Worm (Caenorhabditis elegans) whole organism, L1 larva: ENCODE data around the gene F08D12.4.

Experiments used
- C04F5.9 ChIP-seq: sonication (generic microtip); optimal IDR thresholded peaks from 2 replicates; lab custom pipeline; 2016; ENCODE audit warnings: missing genetic modification characterization, missing compliant biosample characterization
- C16A3.4 ChIP-seq: fragments of 150-350 bp; optimal IDR thresholded peaks from 2 replicates; lab custom pipeline; 2014; ENCODE audit warnings: missing biosample characterization, missing genetic modification characterization
- F16B12.6 ChIP-seq: fragments of 150-350 bp; optimal IDR thresholded peaks from 2 replicates; lab custom pipeline; 2014; ENCODE audit warnings: missing biosample characterization, missing genetic modification characterization
- Y116A8C.19 ChIP-seq: sonication (generic microtip); optimal IDR thresholded peaks from 2 replicates; lab custom pipeline; 2016; ENCODE audit warnings: missing compliant biosample characterization, missing genetic modification characterization, borderline replicate concordance
- aha-1 ChIP-seq: fragments of 150-350 bp; optimal IDR thresholded peaks from 2 replicates; lab custom pipeline; 2014; ENCODE audit warnings: missing biosample characterization, missing genetic modification characterization
- alr-1 ChIP-seq: fragments of 200-800 bp; sonication (Bioruptor generic); optimal IDR thresholded peaks from 2 replicates; lab custom pipeline; 2018; ENCODE audit warnings: borderline replicate concordance, mild to moderate bottlenecking, missing genetic modification characterization, missing compliant biosample characterization
- ama-1 ChIP-seq: fragments of 150-350 bp; optimal IDR thresholded peaks from 2 replicates; lab custom pipeline; 2014
- blmp-1 ChIP-seq: fragments of 150-350 bp; optimal IDR thresholded peaks from 2 replicates; lab custom pipeline; 2014; ENCODE audit warnings: missing biosample characterization, missing genetic modification characterization
- ceh-8 ChIP-seq: fragments of 200-800 bp; sonication (Bioruptor generic); optimal IDR thresholded peaks from 2 replicates; lab custom pipeline; 2018; ENCODE audit warnings: mild to moderate bottlenecking, missing genetic modification characterization, moderate library complexity, missing compliant biosample characterization
- ceh-82 ChIP-seq, 3 experiments: fragments of 150-350 bp in 1 of 3; sonication (generic microtip) in 2 of 3; optimal IDR thresholded peaks; 2 replicates each; lab custom pipeline; 2014 to 2017; ENCODE audit warnings: missing biosample characterization in 3 of 3, missing genetic modification characterization in 3 of 3
- ceh-90 ChIP-seq: sonication (generic microtip); optimal IDR thresholded peaks from 2 replicates; lab custom pipeline; 2016; ENCODE audit warnings: missing genetic modification characterization, missing compliant biosample characterization
- dpl-1 ChIP-seq, 3 experiments: fragments of 150-350 bp in 2 of 3; sonication (generic microtip) in 1 of 3; optimal IDR thresholded peaks; 2 replicates each; lab custom pipeline; 2014 to 2017; ENCODE audit warnings: missing biosample characterization in 3 of 3, missing genetic modification characterization in 3 of 3, missing genetic modification reagents in 3 of 3
- efl-3 ChIP-seq: fragments of 200-800 bp; sonication (Bioruptor generic); optimal IDR thresholded peaks from 2 replicates; lab custom pipeline; 2018; ENCODE audit warnings: mild to moderate bottlenecking, missing genetic modification characterization, missing compliant biosample characterization
- egl-13 ChIP-seq: sonication (generic microtip); optimal IDR thresholded peaks from 2 replicates; lab custom pipeline; 2016; ENCODE audit warnings: missing genotype, missing genetic modification reagents, missing genetic modification characterization, missing compliant biosample characterization
- egl-27 ChIP-seq, 2 experiments: fragments of 150-350 bp in 1 of 2; sonication (generic microtip); optimal IDR thresholded peaks; 3 replicates each; lab custom pipeline; 2017 to 2018; ENCODE audit warnings: missing biosample characterization in 2 of 2, missing genetic modification characterization in 2 of 2, missing genetic modification reagents in 2 of 2
- ets-5 ChIP-seq: fragments of 200-800 bp; sonication (Bioruptor generic); IDR thresholded peaks from 2 replicates; pipeline ENCODE4 v1.3.6; 2022; ENCODE audit warnings: missing genetic modification characterization, missing compliant biosample characterization
- fkh-10 ChIP-seq: sonication (generic microtip); optimal IDR thresholded peaks from 2 replicates; lab custom pipeline; 2017; ENCODE audit warnings: missing biosample characterization, missing genetic modification reagents, missing genetic modification characterization
- fkh-4 ChIP-seq: sonication (generic microtip); optimal IDR thresholded peaks from 2 replicates; lab custom pipeline; 2016; ENCODE audit warnings: missing compliant biosample characterization, missing genetic modification characterization, borderline replicate concordance
- fkh-8 ChIP-seq: sonication (generic microtip); optimal IDR thresholded peaks from 2 replicates; lab custom pipeline; 2016; ENCODE audit warnings: mild to moderate bottlenecking, missing genetic modification characterization, missing compliant biosample characterization
- grh-1 ChIP-seq: fragments of 200-800 bp; sonication (Bioruptor generic); IDR thresholded peaks from 2 replicates; pipeline ENCODE4 v1.3.6; 2022; ENCODE audit warnings: missing genetic modification reagents, missing genetic modification characterization, missing compliant biosample characterization
- hlh-17 ChIP-seq: fragments of 200-800 bp; sonication (Bioruptor generic); optimal IDR thresholded peaks from 2 replicates; lab custom pipeline; 2018; ENCODE audit warnings: missing genetic modification characterization, mild to moderate bottlenecking, missing compliant biosample characterization, moderate library complexity, borderline replicate concordance
- hpl-2 ChIP-seq: fragments of 150-350 bp; optimal IDR thresholded peaks from 2 replicates; lab custom pipeline; 2014; ENCODE audit warnings: missing biosample characterization, missing genetic modification reagents, missing genetic modification characterization
- irx-1 ChIP-seq: sonication (generic microtip); optimal IDR thresholded peaks from 2 replicates; lab custom pipeline; 2016; ENCODE audit warnings: missing genetic modification characterization, missing compliant biosample characterization
- isw-1 ChIP-seq: fragments of 200-800 bp; sonication (Bioruptor generic); IDR thresholded peaks from 2 replicates; pipeline ENCODE4 v1.3.6; 2022; ENCODE audit warnings: missing genetic modification characterization, missing compliant biosample characterization
- jun-1 ChIP-seq: fragments of 150-350 bp; optimal IDR thresholded peaks from 2 replicates; lab custom pipeline; 2014; ENCODE audit warnings: missing biosample characterization, missing genetic modification reagents, missing genetic modification characterization
- lin-35 ChIP-seq, 2 experiments: fragments of 150-350 bp; optimal IDR thresholded peaks; 2 replicates each; lab custom pipeline; 2014; ENCODE audit warnings: missing biosample characterization in 2 of 2, missing genetic modification characterization in 2 of 2, missing genetic modification reagents in 2 of 2
- lin-39 ChIP-seq: fragments of 150-350 bp; optimal IDR thresholded peaks from 2 replicates; lab custom pipeline; 2014; ENCODE audit warnings: missing biosample characterization, missing genetic modification reagents, missing genetic modification characterization
- lsy-2 ChIP-seq, 2 experiments: fragments of 150-350 bp; optimal IDR thresholded peaks; 2 replicates each; lab custom pipeline; 2014; ENCODE audit warnings: missing biosample characterization in 2 of 2, missing genetic modification characterization in 2 of 2
- mab-9 ChIP-seq: fragments of 200-800 bp; sonication (Bioruptor generic); IDR thresholded peaks from 2 replicates; pipeline ENCODE4 v1.3.6; 2022; ENCODE audit warnings: missing genetic modification reagents, missing genetic modification characterization, missing compliant biosample characterization
- mdl-1 ChIP-seq, 2 experiments: fragments of 150-350 bp; optimal IDR thresholded peaks; 2 replicates each; lab custom pipeline; 2014 to 2017; ENCODE audit warnings: missing biosample characterization in 2 of 2, missing genetic modification characterization in 2 of 2, inconsistent platforms in 1 of 2
- mef-2 ChIP-seq: fragments of 150-350 bp; optimal IDR thresholded peaks from 2 replicates; lab custom pipeline; 2014; ENCODE audit warnings: missing biosample characterization, missing genetic modification characterization
- mep-1 ChIP-seq: fragments of 150-350 bp; optimal IDR thresholded peaks from 2 replicates; lab custom pipeline; 2014; ENCODE audit warnings: missing biosample characterization, missing genetic modification characterization
- nhr-11 ChIP-seq: fragments of 150-350 bp; optimal IDR thresholded peaks from 2 replicates; lab custom pipeline; 2014; ENCODE audit warnings: missing biosample characterization, missing genetic modification characterization
- nhr-20 ChIP-seq: sonication (generic microtip); optimal IDR thresholded peaks from 2 replicates; lab custom pipeline; 2016; ENCODE audit warnings: mild to moderate bottlenecking, missing genetic modification characterization, missing compliant biosample characterization
- nhr-47 ChIP-seq: sonication (generic microtip); optimal IDR thresholded peaks from 2 replicates; lab custom pipeline; 2016; ENCODE audit warnings: mild to moderate bottlenecking, missing genetic modification characterization, moderate library complexity, missing compliant biosample characterization
- nhr-76 ChIP-seq: sonication (generic microtip); optimal IDR thresholded peaks from 2 replicates; lab custom pipeline; 2017; ENCODE audit warnings: missing biosample characterization, missing genetic modification characterization
- nhr-84 ChIP-seq: sonication (generic microtip); optimal IDR thresholded peaks from 2 replicates; lab custom pipeline; 2017; ENCODE audit warnings: missing biosample characterization, missing genetic modification characterization
- nhr-85 ChIP-seq: sonication (generic microtip); peaks from one replicate; lab custom pipeline; 2016; ENCODE audit warnings: missing genetic modification characterization, inconsistent platforms, missing compliant biosample characterization
- nhr-90 ChIP-seq: sonication (generic microtip); optimal IDR thresholded peaks from 2 replicates; lab custom pipeline; 2016; ENCODE audit warnings: mild to moderate bottlenecking, missing genetic modification characterization, missing compliant biosample characterization; ENCODE audit not compliant: poor library complexity
- pag-3 ChIP-seq: sonication (generic microtip); optimal IDR thresholded peaks from 2 replicates; lab custom pipeline; 2017; ENCODE audit warnings: missing genetic modification characterization, mild to moderate bottlenecking, missing compliant biosample characterization, antibody characterized with exemption, borderline replicate concordance; ENCODE audit not compliant: insufficient read depth
- pax-3 ChIP-seq: fragments of 200-800 bp; sonication (Bioruptor generic); optimal IDR thresholded peaks from 2 replicates; lab custom pipeline; 2018; ENCODE audit warnings: mild to moderate bottlenecking, missing genetic modification characterization, moderate library complexity, missing compliant biosample characterization
- pqm-1 ChIP-seq: sonication (generic microtip); optimal IDR thresholded peaks from 3 replicates; lab custom pipeline; 2017; ENCODE audit warnings: missing biosample characterization, missing genetic modification characterization
- snu-23 ChIP-seq: sonication (generic microtip); optimal IDR thresholded peaks from 2 replicates; lab custom pipeline; 2016; ENCODE audit warnings: missing genetic modification characterization, missing compliant biosample characterization
- sox-4 ChIP-seq: sonication (generic microtip); optimal IDR thresholded peaks from 2 replicates; lab custom pipeline; 2016; ENCODE audit warnings: missing genetic modification characterization, missing compliant biosample characterization
- tbx-2 ChIP-seq: sonication (generic microtip); optimal IDR thresholded peaks from 2 replicates; lab custom pipeline; 2016; ENCODE audit warnings: missing genetic modification characterization, missing compliant biosample characterization
- tlp-1 ChIP-seq: fragments of 150-350 bp; optimal IDR thresholded peaks from 2 replicates; lab custom pipeline; 2014; ENCODE audit warnings: missing biosample characterization, missing genetic modification characterization
- unc-30 ChIP-seq: sonication (generic microtip); optimal IDR thresholded peaks from 2 replicates; lab custom pipeline; 2017; ENCODE audit warnings: missing biosample characterization, missing genetic modification characterization
- unc-62 ChIP-seq: fragments of 150-350 bp; optimal IDR thresholded peaks from 2 replicates; lab custom pipeline; 2014; ENCODE audit warnings: missing biosample characterization, missing genetic modification reagents, missing genetic modification characterization
- unc-86 ChIP-seq: sonication (generic microtip); optimal IDR thresholded peaks from 2 replicates; lab custom pipeline; 2016; ENCODE audit warnings: missing genetic modification characterization, missing compliant biosample characterization
- unc-98 ChIP-seq: fragments of 200-800 bp; sonication (Bioruptor generic); IDR thresholded peaks from 2 replicates; pipeline ENCODE4 v1.3.6; 2022; ENCODE audit warnings: missing genetic modification characterization, missing compliant biosample characterization
- zag-1 ChIP-seq: fragments of 150-350 bp; optimal IDR thresholded peaks from 2 replicates; lab custom pipeline; 2014; ENCODE audit warnings: missing biosample characterization, missing genetic modification characterization
- zip-4 ChIP-seq: fragments of 200-800 bp; sonication (Bioruptor generic); optimal IDR thresholded peaks from 2 replicates; lab custom pipeline; 2018; ENCODE audit warnings: mild to moderate bottlenecking, missing genetic modification characterization, moderate library complexity, missing compliant biosample characterization

Gene F08D12.4

DNA sequence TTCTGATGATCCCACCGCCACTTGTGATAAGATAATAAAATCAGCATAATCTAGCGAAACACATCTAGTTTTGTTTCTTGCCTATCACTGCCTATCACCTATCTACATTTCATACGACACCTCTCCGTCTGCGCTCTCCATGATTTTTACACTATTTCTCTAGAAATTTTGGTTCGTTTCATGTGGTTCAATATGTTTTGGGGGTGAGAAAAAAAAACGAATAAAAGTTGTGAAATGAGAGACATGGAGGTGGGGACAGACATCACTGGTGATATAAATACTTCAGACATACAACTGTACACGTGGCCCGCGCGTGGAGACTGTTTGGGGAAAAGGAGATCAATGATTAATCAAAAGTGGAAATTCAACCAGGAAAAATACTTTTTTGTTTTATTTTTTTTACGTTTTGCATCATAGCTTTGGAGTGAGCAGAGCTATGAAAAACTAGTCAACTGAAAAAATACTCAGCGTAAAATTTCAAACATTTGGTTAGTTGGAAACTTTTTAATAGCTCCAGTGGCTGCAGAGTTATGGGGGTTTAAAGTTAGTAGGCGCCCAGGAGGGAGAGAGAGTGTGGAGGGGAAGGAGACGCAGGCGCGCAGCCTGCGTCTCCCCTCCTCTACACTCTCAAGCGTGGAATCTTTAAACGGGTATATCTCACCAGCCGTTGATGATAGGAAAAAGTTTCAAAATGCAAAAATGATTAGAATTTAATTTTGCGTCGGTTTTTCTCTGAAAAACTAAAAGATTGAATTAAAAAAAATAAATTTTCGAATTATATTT, 25.0 kb downstream of the F08D12.4 start:
- TF ChIP-seq nhr-11 (no peak), F16B12.6 (tag; lab: Kevin White, UChicago) (no peak), mep-1 (tag; lab: Kevin White, UChicago) (no peak), unc-30 (tag; lab: Kevin White, UChicago) (no peak), Y116A8C.19 (no peak), unc-86 (tag; lab: Kevin White, UChicago) (no peak), isw-1 (GFP tag; lab: Robert Waterston, UW) (no peak), hlh-17 (GFP tag; lab: Kevin White, UChicago) (no peak), ets-5 (no peak), tlp-1 (tag; lab: Kevin White, UChicago) (no peak), unc-62 (no peak), fkh-4 (no peak), alr-1 (tag; lab: Kevin White, UChicago) (no peak), dpl-1 (GFP tag; optimal IDR thresholded peaks at IDR 0.05; lab: Kevin White, UChicago) (no peak), nhr-47 (no peak), C16A3.4 (tag; lab: Kevin White, UChicago) (no peak), egl-13 (tag; lab: Kevin White, UChicago) (no peak), ama-1 (lab: Kevin White, UChicago) (no peak), egl-27 (tag; optimal IDR thresholded peaks at IDR 0.05; lab: Kevin White, UChicago) (no peak), C04F5.9 (tag; lab: Kevin White, UChicago) (no peak), irx-1 (tag; lab: Kevin White, UChicago) (no peak), sox-4 (tag; lab: Kevin White, UChicago) (no peak), hpl-2 (no peak), aha-1 (tag; lab: Kevin White, UChicago) (no peak), mef-2 (tag; lab: Kevin White, UChicago) (no peak), nhr-20 (tag; lab: Kevin White, UChicago) (peak; percentile 40), pag-3 (no peak), nhr-76 (no peak), lin-35 (GFP tag; optimal IDR thresholded peaks at IDR 0.05; lab: Kevin White, UChicago) (peak in 1 of 2 experiments; percentile 46), snu-23 (GFP tag; lab: Kevin White, UChicago) (peak; percentile 24), grh-1 (GFP tag; lab: Robert Waterston, UW) (no peak), tbx-2 (tag; lab: Kevin White, UChicago) (no peak), fkh-10 (GFP tag; lab: Kevin White, UChicago) (no peak), ceh-82 (tag; optimal IDR thresholded peaks at IDR 0.05; lab: Kevin White, UChicago) (no peak), unc-98 (GFP tag; lab: Robert Waterston, UW) (no peak), ceh-90 (tag; lab: Kevin White, UChicago) (no peak), pqm-1 (tag; lab: Kevin White, UChicago) (no peak), jun-1 (no peak), zip-4 (GFP tag; lab: Kevin White, UChicago) (no peak), fkh-8 (tag; lab: Kevin White, UChicago) (no peak), mab-9 (GFP tag; lab: Robert Waterston, UW) (no peak), blmp-1 (tag; lab: Kevin White, UChicago) (peak; percentile 50), mdl-1 (tag; optimal IDR thresholded peaks at IDR 0.05; lab: Kevin White, UChicago) (peak in 1 of 2 experiments; percentile 49), zag-1 (tag; lab: Kevin White, UChicago) (no peak), nhr-84 (tag; lab: Kevin White, UChicago) (no peak), nhr-90 (tag; lab: Kevin White, UChicago) (peak; percentile 31), ceh-8 (GFP tag; lab: Kevin White, UChicago) (no peak), nhr-85 (tag; lab: Kevin White, UChicago) (peak; percentile 66), pax-3 (tag; lab: Kevin White, UChicago) (no peak), lsy-2 (tag; optimal IDR thresholded peaks at IDR 0.05; lab: Kevin White, UChicago) (no peak), lin-39 (no peak), efl-3 (GFP tag; lab: Kevin White, UChicago) (no peak)
